Worm (Caenorhabditis elegans) whole organism, L4 larva: ENCODE data around the gene F33G12.6.

Source experiments
- F10B5.3 ChIP-seq: sonication (generic microtip); optimal IDR thresholded peaks from 2 replicates; lab custom pipeline; 2016; ENCODE audit warnings: mild to moderate bottlenecking, missing genetic modification characterization, missing compliant biosample characterization
- F37D6.2 ChIP-seq: sonication (generic microtip); optimal IDR thresholded peaks from 2 replicates; lab custom pipeline; 2016; ENCODE audit warnings: mild to moderate bottlenecking, missing genetic modification characterization, missing compliant biosample characterization
- F44E2.7 ChIP-seq: fragments of 200-800 bp; sonication (Bioruptor generic); IDR thresholded peaks from 2 replicates; pipeline ENCODE4 v2.1.2; 2022; ENCODE audit warnings: missing genetic modification characterization, missing compliant biosample characterization
- T20F7.1 ChIP-seq: fragments of 200-800 bp; sonication (Bioruptor generic); optimal IDR thresholded peaks from 2 replicates; lab custom pipeline; 2018; ENCODE audit warnings: mild to moderate bottlenecking, missing genetic modification characterization, missing compliant biosample characterization
- ZK337.2 ChIP-seq: fragments of 200-800 bp; sonication (Bioruptor generic); IDR thresholded peaks from 2 replicates; pipeline ENCODE4 v1.3.6; 2022; ENCODE audit warnings: missing genetic modification reagents, missing genetic modification characterization, missing compliant biosample characterization
- ZK546.5 ChIP-seq, 2 experiments: sonication (generic microtip); optimal IDR thresholded peaks; 2 replicates each; lab custom pipeline; 2017; ENCODE audit warnings: missing biosample characterization in 2 of 2, missing genetic modification characterization in 2 of 2
- aha-1 ChIP-seq: fragments of 150-350 bp; peaks from one replicate; lab custom pipeline; 2014; ENCODE audit warnings: missing biosample characterization, missing genetic modification characterization
- ama-1 ChIP-seq: fragments of 150-350 bp; optimal IDR thresholded peaks from 2 replicates; lab custom pipeline; 2014; ENCODE audit warnings: inconsistent platforms, mixed read lengths
- arid-1 ChIP-seq: fragments of 200-800 bp; sonication (Bioruptor generic); conservative IDR thresholded peaks from 2 replicates; pipeline ENCODE4 v1.3.6; 2022; ENCODE audit warnings: missing genetic modification reagents, missing genetic modification characterization, missing compliant biosample characterization
- ceh-32 ChIP-seq: sonication (generic microtip); optimal IDR thresholded peaks from 2 replicates; lab custom pipeline; 2016; ENCODE audit warnings: mild to moderate bottlenecking, missing genetic modification characterization, missing compliant biosample characterization; ENCODE audit not compliant: poor library complexity
- ceh-62 ChIP-seq: sonication (generic microtip); optimal IDR thresholded peaks from 2 replicates; lab custom pipeline; 2017; ENCODE audit warnings: missing biosample characterization, missing genetic modification characterization
- ces-1 ChIP-seq: fragments of 150-350 bp; sonication (generic microtip); optimal IDR thresholded peaks from 4 replicates; lab custom pipeline; 2014; ENCODE audit warnings: missing biosample characterization, missing genetic modification reagents, missing genetic modification characterization
- daf-8 ChIP-seq: fragments of 200-800 bp; sonication (Bioruptor generic); IDR thresholded peaks from 2 replicates; pipeline ENCODE4 v1.3.6; 2022; ENCODE audit warnings: missing genetic modification characterization, missing compliant biosample characterization
- dmd-6 ChIP-seq: fragments of 200-800 bp; sonication (Bioruptor generic); IDR thresholded peaks from 2 replicates; pipeline ENCODE4 v1.3.6; 2022; ENCODE audit warnings: missing genetic modification reagents, missing genetic modification characterization, missing compliant biosample characterization
- dmd-9 ChIP-seq: fragments of 200-800 bp; sonication (Bioruptor generic); IDR thresholded peaks from 2 replicates; pipeline ENCODE4 v1.3.6; 2022; ENCODE audit warnings: missing genetic modification reagents, missing genetic modification characterization, missing compliant biosample characterization
- dpl-1 ChIP-seq: fragments of 150-350 bp; optimal IDR thresholded peaks from 2 replicates; lab custom pipeline; 2014; ENCODE audit warnings: missing biosample characterization, missing genetic modification reagents, missing genetic modification characterization
- dve-1 ChIP-seq: sonication (generic microtip); optimal IDR thresholded peaks from 2 replicates; lab custom pipeline; 2017; ENCODE audit warnings: antibody characterized with exemption, mild to moderate bottlenecking, missing genetic modification characterization, missing compliant biosample characterization; ENCODE audit not compliant: insufficient read depth
- egl-27 ChIP-seq: sonication (generic microtip); optimal IDR thresholded peaks from 3 replicates; lab custom pipeline; 2017; ENCODE audit warnings: missing biosample characterization, missing genetic modification reagents, missing genetic modification characterization
- fkh-10 ChIP-seq: fragments of 150-350 bp; optimal IDR thresholded peaks from 2 replicates; lab custom pipeline; 2014; ENCODE audit warnings: missing biosample characterization, missing genetic modification reagents, missing genetic modification characterization
- gei-8 ChIP-seq: fragments of 200-800 bp; sonication (Bioruptor generic); optimal IDR thresholded peaks from 2 replicates; lab custom pipeline; 2018; ENCODE audit warnings: mild to moderate bottlenecking, missing genetic modification characterization, missing compliant biosample characterization
- hlh-11 ChIP-seq: fragments of 200-800 bp; sonication (Bioruptor generic); optimal IDR thresholded peaks from 2 replicates; lab custom pipeline; 2018; ENCODE audit warnings: mild to moderate bottlenecking, missing genetic modification characterization, missing compliant biosample characterization
- hlh-30 ChIP-seq: sonication (generic microtip); optimal IDR thresholded peaks from 2 replicates; lab custom pipeline; 2017; ENCODE audit warnings: antibody characterized with exemption, mild to moderate bottlenecking, missing genetic modification characterization, missing compliant biosample characterization; ENCODE audit not compliant: insufficient read depth
- lim-7 ChIP-seq: fragments of 200-800 bp; sonication (Bioruptor generic); IDR thresholded peaks from 2 replicates; pipeline ENCODE4 v1.3.6; 2022; ENCODE audit warnings: missing genetic modification characterization, missing compliant biosample characterization
- lsy-2 ChIP-seq, 2 experiments: fragments of 150-350 bp in 1 of 2; sonication (generic microtip) in 1 of 2; optimal IDR thresholded peaks; 2 replicates each; lab custom pipeline; 2014 to 2017; ENCODE audit warnings: missing biosample characterization in 2 of 2, missing genetic modification characterization in 2 of 2
- mdl-1 ChIP-seq, 2 experiments: fragments of 150-350 bp in 1 of 2; sonication (generic microtip) in 1 of 2; optimal IDR thresholded peaks; 2 replicates each; lab custom pipeline; 2014 to 2017; ENCODE audit warnings: missing biosample characterization in 2 of 2, missing genetic modification characterization in 2 of 2
- mes-2 ChIP-seq: sonication (generic microtip); optimal IDR thresholded peaks from 2 replicates; lab custom pipeline; 2016; ENCODE audit warnings: missing genotype, mild to moderate bottlenecking, missing genetic modification characterization, missing compliant biosample characterization; ENCODE audit not compliant: poor library complexity, severe bottlenecking
- mxl-2 ChIP-seq: fragments of 200-800 bp; sonication (Bioruptor generic); conservative IDR thresholded peaks from 2 replicates; pipeline ENCODE4 v1.3.6; 2022; ENCODE audit warnings: missing genetic modification reagents, missing genetic modification characterization, missing compliant biosample characterization
- mxl-3 ChIP-seq: fragments of 200-800 bp; sonication (Bioruptor generic); optimal IDR thresholded peaks from 2 replicates; lab custom pipeline; 2018; ENCODE audit warnings: mild to moderate bottlenecking, missing genetic modification characterization, missing compliant biosample characterization
- nhr-102 ChIP-seq: sonication (generic microtip); optimal IDR thresholded peaks from 2 replicates; lab custom pipeline; 2016; ENCODE audit warnings: mild to moderate bottlenecking, missing genetic modification characterization, moderate library complexity, missing compliant biosample characterization
- nhr-237 ChIP-seq: sonication (generic microtip); optimal IDR thresholded peaks from 2 replicates; lab custom pipeline; 2017; ENCODE audit warnings: missing biosample characterization, missing genetic modification characterization
- nhr-25 ChIP-seq: sonication (generic microtip); optimal IDR thresholded peaks from 2 replicates; lab custom pipeline; 2017; ENCODE audit warnings: missing genetic modification characterization, mild to moderate bottlenecking, missing compliant biosample characterization, antibody characterized with exemption, moderate library complexity, borderline replicate concordance; ENCODE audit not compliant: insufficient read depth
- nhr-28 ChIP-seq: fragments of 150-350 bp; optimal IDR thresholded peaks from 2 replicates; lab custom pipeline; 2014; ENCODE audit warnings: missing biosample characterization, missing genetic modification characterization
- nhr-6 ChIP-seq: fragments of 150-350 bp; optimal IDR thresholded peaks from 2 replicates; lab custom pipeline; 2014; ENCODE audit warnings: missing biosample characterization, missing genetic modification characterization
- sdz-12 ChIP-seq: fragments of 200-800 bp; sonication (Bioruptor generic); optimal IDR thresholded peaks from 2 replicates; lab custom pipeline; 2018; ENCODE audit warnings: mild to moderate bottlenecking, missing genetic modification characterization, missing compliant biosample characterization
- set-16 ChIP-seq: fragments of 200-800 bp; sonication (Bioruptor generic); IDR thresholded peaks from 2 replicates; pipeline ENCODE4 v1.3.6; 2022; ENCODE audit warnings: missing genetic modification reagents, missing genetic modification characterization, missing compliant biosample characterization
- snpc-1.2 ChIP-seq: fragments of 200-800 bp; sonication (Bioruptor generic); IDR thresholded peaks from 2 replicates; pipeline ENCODE4 v1.3.6; 2022; ENCODE audit warnings: missing genetic modification reagents, missing genetic modification characterization, missing compliant biosample characterization
- spr-3 ChIP-seq: fragments of 200-800 bp; sonication (Bioruptor generic); optimal IDR thresholded peaks from 2 replicates; lab custom pipeline; 2018; ENCODE audit warnings: mild to moderate bottlenecking, missing genetic modification characterization, missing compliant biosample characterization
- unc-130 ChIP-seq: sonication (generic microtip); optimal IDR thresholded peaks from 2 replicates; lab custom pipeline; 2016; ENCODE audit warnings: missing genetic modification reagents, missing genetic modification characterization, missing compliant biosample characterization
- unc-62 ChIP-seq, 3 experiments: fragments of 150-350 bp in 1 of 3; sonication (generic microtip); optimal IDR thresholded peaks in 2 of 3; peaks in 1 of 3; 1 replicate in 1 of 3; 2 replicates in 2 of 3; lab custom pipeline; 2014 to 2017; ENCODE audit warnings: missing biosample characterization in 3 of 3, missing genetic modification characterization in 3 of 3, missing genetic modification reagents in 3 of 3, missing genotype in 1 of 3
- zip-11 ChIP-seq: fragments of 200-800 bp; sonication (Bioruptor generic); IDR thresholded peaks from 2 replicates; pipeline ENCODE4 v1.3.6; 2022; ENCODE audit warnings: missing genetic modification characterization, missing compliant biosample characterization

F33G12.6 gene

ce11 chrII:5046209-5047200 is 3.2 kb upstream of the F33G12.6 start:
- TF ChIP-seq lsy-2 (tag; optimal IDR thresholded peaks at IDR 0.05; lab: Kevin White, UChicago) (peak in 1 of 2 experiments; percentile 22), hlh-30 (tag; lab: Kevin White, UChicago) (peak; percentile 51), ces-1 (peak; percentile 57), set-16 (GFP tag; lab: Robert Waterston, UW) (no peak), ceh-32 (tag; lab: Kevin White, UChicago) (no peak), ZK337.2 (GFP tag; lab: Robert Waterston, UW) (no peak), gei-8 (no peak), unc-62 (GFP tag; optimal IDR thresholded peaks at IDR 0.05 in 1 of 2; lab: Kevin White, UChicago) (peak in 1 of 2 experiments; percentile 81), unc-62 (tag; optimal IDR thresholded peaks at IDR 0.05; lab: Kevin White, UChicago) (no peak), nhr-25 (tag; lab: Kevin White, UChicago) (no peak), zip-11 (GFP tag; lab: Robert Waterston, UW) (no peak), aha-1 (no peak), F10B5.3 (tag; lab: Kevin White, UChicago) (no peak), dmd-6 (GFP tag; lab: Robert Waterston, UW) (no peak), mdl-1 (tag; optimal IDR thresholded peaks at IDR 0.05; lab: Kevin White, UChicago) (peak in 1 of 2 experiments; percentile 18), T20F7.1 (GFP tag; lab: Kevin White, UChicago) (no peak), egl-27 (no peak), lim-7 (GFP tag; lab: Robert Waterston, UW) (no peak), mxl-2 (GFP tag; lab: Robert Waterston, UW) (no peak), fkh-10 (GFP tag; lab: Kevin White, UChicago) (peak; percentile 77), nhr-102 (tag; lab: Kevin White, UChicago) (no peak)
- TF ChIP-seq, all 104 proteins: peak for 6

- TF ChIP-seq dmd-6 (GFP tag; lab: Robert Waterston, UW) (peak; percentile 14; the same call in 1 of the 2 replicates), daf-8 (GFP tag; lab: Robert Waterston, UW) (no peak), egl-27 (no peak), ceh-62 (tag; lab: Kevin White, UChicago) (no peak), hlh-11 (tag; lab: Kevin White, UChicago) (peak; percentile 64), mxl-3 (peak; percentile 90), unc-130 (GFP tag; lab: Kevin White, UChicago) (no peak), dmd-9 (GFP tag; lab: Robert Waterston, UW) (no peak), nhr-25 (tag; lab: Kevin White, UChicago) (peak; percentile 33), dpl-1 (GFP tag; lab: Kevin White, UChicago) (no peak), ZK546.5 (tag; optimal IDR thresholded peaks at IDR 0.05; lab: Kevin White, UChicago) (no peak), mes-2 (tag; lab: Kevin White, UChicago) (peak; percentile 4), lim-7 (GFP tag; lab: Robert Waterston, UW) (no peak), F10B5.3 (tag; lab: Kevin White, UChicago) (no peak), spr-3 (GFP tag; lab: Kevin White, UChicago) (no peak), gei-8 (no peak), nhr-6 (peak; percentile 74), sdz-12 (GFP tag; lab: Kevin White, UChicago) (no peak), snpc-1.2 (GFP tag; lab: Robert Waterston, UW) (no peak), nhr-28 (peak; percentile 54), aha-1 (peak; percentile 70), F37D6.2 (tag; lab: Kevin White, UChicago) (no peak), ama-1 (lab: Kevin White, UChicago) (no peak), nhr-237 (tag; lab: Kevin White, UChicago) (no peak), lsy-2 (tag; optimal IDR thresholded peaks at IDR 0.05; lab: Kevin White, UChicago) (peak in 1 of 2 experiments; percentile 40), arid-1 (GFP tag; lab: Robert Waterston, UW) (no peak), F44E2.7 (GFP tag; lab: Robert Waterston, UW) (no peak), mdl-1 (tag; optimal IDR thresholded peaks at IDR 0.05; lab: Kevin White, UChicago) (peak; percentile 34 to 63), hlh-30 (tag; lab: Kevin White, UChicago) (peak; percentile 65), set-16 (GFP tag; lab: Robert Waterston, UW) (no peak), dve-1 (peak; percentile 2)
Observed at ce11 chrII:5047279-5047678, 2.4 kb upstream of the F33G12.6 start.
